Fruit fly (Drosophila melanogaster) whole organism, wandering third instar larva: ENCODE measurements around the gene jvl.

Experiments
- Dfd ChIP-seq: fragments of >200 bp; optimal IDR thresholded peaks from 2 replicates; lab custom pipeline; 2017; ENCODE audit warnings: missing biosample characterization, missing genetic modification characterization
- Mio ChIP-seq: sonication (Bioruptor generic); optimal IDR thresholded peaks from 2 replicates; lab custom pipeline; 2016; ENCODE audit warnings: missing biosample characterization, missing genetic modification characterization
- Myc ChIP-seq: fragments of >200 bp; optimal IDR thresholded peaks from 2 replicates; lab custom pipeline; 2017
- Rel ChIP-seq, 2 experiments: fragments of 200-800 bp; sonication (Bioruptor generic) in 1 of 2; optimal IDR thresholded peaks; 2 replicates in 1 of 2; 3 replicates in 1 of 2; lab custom pipeline; 2016 to 2019; ENCODE audit warnings: mild to moderate bottlenecking in 2 of 2, missing biosample characterization in 2 of 2, missing genetic modification characterization in 2 of 2, moderate library complexity in 1 of 2
- brk ChIP-seq: fragments of 200-800 bp; sonication (Bioruptor generic); optimal IDR thresholded peaks from 2 replicates; lab custom pipeline; 2016; ENCODE audit warnings: missing biosample characterization, mild to moderate bottlenecking, missing genetic modification characterization
- psq ChIP-seq: fragments of 200-800 bp; sonication (Bioruptor generic); optimal IDR thresholded peaks from 3 replicates; lab custom pipeline; 2017; ENCODE audit warnings: missing biosample characterization, mild to moderate bottlenecking, missing genetic modification characterization, moderate library complexity
- sage ChIP-seq: fragments of 200-800 bp; sonication (Bioruptor generic); optimal IDR thresholded peaks from 2 replicates; lab custom pipeline; 2016; ENCODE audit warnings: missing biosample characterization, mild to moderate bottlenecking, missing genetic modification characterization

DNA sequence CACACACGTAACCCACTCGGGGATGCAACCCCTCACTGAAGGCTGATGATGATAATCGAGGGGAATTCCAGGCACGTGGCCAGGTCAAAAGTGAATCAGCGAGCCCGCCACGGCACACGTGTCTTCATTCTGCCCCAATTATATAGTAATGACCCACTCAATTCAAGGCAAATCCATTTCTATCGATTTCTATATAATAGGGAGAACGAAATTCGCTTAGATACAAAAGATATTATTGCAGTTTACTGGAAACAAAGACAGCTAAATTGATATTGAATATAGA, 48.5 kb upstream of the jvl start:
- TF ChIP-seq Dfd (GFP tag; lab: Kevin White, UChicago) (no peak), Myc (lab: Kevin White, UChicago) (no peak), Rel (GFP tag; optimal IDR thresholded peaks at IDR 0.05; lab: Kevin White, UChicago) (no peak), Rel (tag; optimal IDR thresholded peaks at IDR 0.05; lab: Kevin White, UChicago) (no peak), brk (GFP tag; lab: Kevin White, UChicago) (no peak), sage (GFP tag; lab: Kevin White, UChicago) (no peak), Mio (no peak), psq (GFP tag; lab: Kevin White, UChicago) (no peak)
